Fruit fly (Drosophila melanogaster) whole organism, embryonic: ENCODE data around the gene CG13631.
A peak's percentile ranks its signal among the peaks of the same experiment; 100 is the strongest.

Source experiments
- CG10979 ChIP-seq: fragments of 200-800 bp; sonication (Bioruptor generic); optimal IDR thresholded peaks from 2 replicates; lab custom pipeline; 2018; ENCODE audit warnings: missing biosample characterization, mild to moderate bottlenecking, missing genetic modification characterization, moderate library complexity
- CG11504 ChIP-seq: fragments of 200-800 bp; sonication (Bioruptor generic); optimal IDR thresholded peaks from 3 replicates; lab custom pipeline; 2019; ENCODE audit warnings: missing biosample characterization, mild to moderate bottlenecking, missing genetic modification characterization, moderate library complexity
- CG12071 ChIP-seq: fragments of 200-800 bp; sonication (Bioruptor generic); optimal IDR thresholded peaks from 3 replicates; lab custom pipeline; 2018; ENCODE audit warnings: missing biosample characterization, mild to moderate bottlenecking, missing genetic modification characterization
- CG12236 ChIP-seq: fragments of 200-800 bp; sonication (Bioruptor generic); optimal IDR thresholded peaks from 2 replicates; lab custom pipeline; 2016; ENCODE audit warnings: missing biosample characterization, missing genetic modification characterization
- CG12299 ChIP-seq: fragments of 200-800 bp; sonication (Bioruptor generic); optimal IDR thresholded peaks from 2 replicates; lab custom pipeline; 2018; ENCODE audit warnings: missing biosample characterization, mild to moderate bottlenecking, missing genetic modification characterization
- CG15479 ChIP-seq: fragments of 200-800 bp; sonication (Bioruptor generic); optimal IDR thresholded peaks from 3 replicates; lab custom pipeline; 2019; ENCODE audit warnings: missing biosample characterization, mild to moderate bottlenecking, missing genetic modification characterization, moderate library complexity
- CG15601 ChIP-seq: fragments of 200-800 bp; sonication (Bioruptor generic); optimal IDR thresholded peaks from 3 replicates; lab custom pipeline; 2019; ENCODE audit warnings: missing biosample characterization, mild to moderate bottlenecking, missing genetic modification characterization, moderate library complexity
- CG1603 ChIP-seq: fragments of 200-800 bp; sonication (Bioruptor generic); optimal IDR thresholded peaks from 2 replicates; lab custom pipeline; 2019; ENCODE audit warnings: missing biosample characterization, mild to moderate bottlenecking, missing genetic modification characterization, moderate library complexity
- CG1647 ChIP-seq: fragments of 200-800 bp; sonication (Bioruptor generic); optimal IDR thresholded peaks from 3 replicates; lab custom pipeline; 2016; ENCODE audit warnings: missing biosample characterization, missing genetic modification characterization
- CG16779 ChIP-seq: fragments of 200-800 bp; sonication (Bioruptor generic); IDR thresholded peaks from 2 replicates; pipeline ENCODE4 v1.3.6; 2022; ENCODE audit warnings: missing biosample characterization, missing genetic modification characterization
- CG16813 ChIP-seq: fragments of 200-800 bp; sonication (Bioruptor generic); IDR thresholded peaks from 3 replicates; pipeline ENCODE4 v1.3.6; 2022; ENCODE audit warnings: missing biosample characterization, missing genetic modification characterization; ENCODE audit not compliant: partially characterized antibody
- CG16863 ChIP-seq: fragments of 200-800 bp; sonication (Bioruptor generic); optimal IDR thresholded peaks from 3 replicates; lab custom pipeline; 2016; ENCODE audit warnings: missing biosample characterization, missing genetic modification characterization
- CG2199 ChIP-seq: fragments of 200-800 bp; sonication (Bioruptor generic); IDR thresholded peaks from 3 replicates; pipeline ENCODE4 v1.3.6; 2022; ENCODE audit warnings: missing biosample characterization, missing genetic modification characterization
- CG30020 ChIP-seq: fragments of 200-800 bp; optimal IDR thresholded peaks from 2 replicates; lab custom pipeline; 2019; ENCODE audit warnings: missing biosample characterization, mild to moderate bottlenecking, missing genetic modification characterization, moderate library complexity
- CG31365 ChIP-seq: fragments of 200-800 bp; sonication (Bioruptor generic); optimal IDR thresholded peaks from 2 replicates; lab custom pipeline; 2018; ENCODE audit warnings: missing biosample characterization, mild to moderate bottlenecking, missing genetic modification characterization
- CG34376 ChIP-seq: fragments of 200-800 bp; sonication (Bioruptor generic); optimal IDR thresholded peaks from 2 replicates; lab custom pipeline; 2018; ENCODE audit warnings: missing biosample characterization, mild to moderate bottlenecking, missing genetic modification characterization
- CG4820 ChIP-seq: fragments of 200-800 bp; sonication (Bioruptor generic); optimal IDR thresholded peaks from 3 replicates; lab custom pipeline; 2016; ENCODE audit warnings: missing biosample characterization, missing genetic modification characterization
- CG5245 ChIP-seq: fragments of 200-800 bp; sonication (Bioruptor generic); optimal IDR thresholded peaks from 3 replicates; lab custom pipeline; 2016; ENCODE audit warnings: missing biosample characterization, missing genetic modification characterization
- CG6683 ChIP-seq: fragments of 200-800 bp; sonication (Bioruptor generic); optimal IDR thresholded peaks from 2 replicates; lab custom pipeline; 2017; ENCODE audit warnings: missing biosample characterization, mild to moderate bottlenecking, missing genetic modification characterization, missing genetic modification reagents
- CG7963 ChIP-seq: fragments of 200-800 bp; sonication (Bioruptor generic); IDR thresholded peaks from 3 replicates; pipeline ENCODE4 v1.3.6; 2022; ENCODE audit warnings: missing biosample characterization, missing genetic modification characterization; ENCODE audit not compliant: partially characterized antibody
- CG9817 ChIP-seq: fragments of 200-800 bp; sonication (Bioruptor generic); optimal IDR thresholded peaks from 2 replicates; lab custom pipeline; 2018; ENCODE audit warnings: missing biosample characterization, mild to moderate bottlenecking, missing genetic modification characterization, moderate library complexity
- CG9876 ChIP-seq: fragments of 200-800 bp; sonication (Bioruptor generic); optimal IDR thresholded peaks from 2 replicates; lab custom pipeline; 2016; ENCODE audit warnings: missing biosample characterization, missing genetic modification characterization
- Elba2 ChIP-seq: fragments of 200-800 bp; sonication (Bioruptor generic); optimal IDR thresholded peaks from 3 replicates; lab custom pipeline; 2016; ENCODE audit warnings: missing biosample characterization, missing genetic modification characterization
- Fer1 ChIP-seq: fragments of 200-800 bp; sonication (Bioruptor generic); optimal IDR thresholded peaks from 2 replicates; lab custom pipeline; 2017; ENCODE audit warnings: missing biosample characterization, mild to moderate bottlenecking, missing genetic modification characterization
- Gug ChIP-seq: fragments of 200-800 bp; sonication (Bioruptor generic); IDR thresholded peaks from 4 replicates; pipeline ENCODE4 v1.3.6; 2022; ENCODE audit warnings: missing biosample characterization, missing genetic modification characterization
- Lpt ChIP-seq: fragments of >200 bp; optimal IDR thresholded peaks from 2 replicates; lab custom pipeline; 2018; ENCODE audit warnings: missing biosample characterization, missing genetic modification characterization
- NFAT ChIP-seq: fragments of 200-800 bp; sonication (Bioruptor generic); IDR thresholded peaks from 2 replicates; pipeline ENCODE4 v1.3.6; 2022; ENCODE audit warnings: missing biosample characterization, missing genetic modification characterization
- NK7.1 ChIP-seq: fragments of 200-800 bp; sonication (Bioruptor generic); optimal IDR thresholded peaks from 3 replicates; lab custom pipeline; 2016; ENCODE audit warnings: missing biosample characterization, missing genetic modification characterization
- Optix ChIP-seq: fragments of 200-800 bp; sonication (Bioruptor generic); IDR thresholded peaks from 3 replicates; pipeline ENCODE4 v1.3.6; 2022; ENCODE audit warnings: missing biosample characterization, missing genetic modification characterization
- Six4 ChIP-seq: fragments of 200-800 bp; sonication (Bioruptor generic); optimal IDR thresholded peaks from 2 replicates; lab custom pipeline; 2016; ENCODE audit warnings: missing biosample characterization, missing genetic modification characterization
- Sox102F ChIP-seq: fragments of 200-800 bp; sonication (Bioruptor generic); optimal IDR thresholded peaks from 2 replicates; lab custom pipeline; 2018; ENCODE audit warnings: missing biosample characterization, mild to moderate bottlenecking, missing genetic modification characterization, moderate library complexity
- ap ChIP-seq: fragments of 200-800 bp; sonication (Bioruptor generic); IDR thresholded peaks from 2 replicates; pipeline ENCODE4 v1.3.6; 2022; ENCODE audit warnings: missing biosample characterization, missing genetic modification characterization
- chinmo ChIP-seq: fragments of 200-800 bp; sonication (Bioruptor generic); IDR thresholded peaks from 4 replicates; pipeline ENCODE4 v1.3.6; 2022; ENCODE audit warnings: missing biosample characterization, missing genetic modification characterization; ENCODE audit not compliant: partially characterized antibody
- crc ChIP-seq: fragments of 200-800 bp; sonication (Bioruptor generic); optimal IDR thresholded peaks from 2 replicates; lab custom pipeline; 2016; ENCODE audit warnings: missing biosample characterization, missing genetic modification characterization
- dysf ChIP-seq: fragments of 200-800 bp; sonication (Bioruptor generic); IDR thresholded peaks from 3 replicates; pipeline ENCODE4 v1.3.6; 2022; ENCODE audit warnings: missing biosample characterization, missing genetic modification characterization
- emc ChIP-seq: fragments of 200-800 bp; sonication (Bioruptor generic); optimal IDR thresholded peaks from 2 replicates; lab custom pipeline; 2016; ENCODE audit warnings: missing biosample characterization, missing genetic modification characterization
- esg ChIP-seq: fragments of 200-800 bp; sonication (Bioruptor generic); conservative IDR thresholded peaks from 2 replicates; pipeline ENCODE4 v1.3.6; 2022; ENCODE audit warnings: missing biosample characterization, missing genetic modification characterization
- gem ChIP-seq: fragments of 200-800 bp; sonication (Bioruptor generic); optimal IDR thresholded peaks from 2 replicates; lab custom pipeline; 2019; ENCODE audit warnings: missing biosample characterization, mild to moderate bottlenecking, missing genetic modification characterization, moderate library complexity
- gsb-n ChIP-seq: fragments of 200-800 bp; sonication (Bioruptor generic); optimal IDR thresholded peaks from 3 replicates; lab custom pipeline; 2018; ENCODE audit warnings: missing biosample characterization, mild to moderate bottlenecking, missing genetic modification characterization
- jumu ChIP-seq: fragments of 200-800 bp; sonication (Bioruptor generic); optimal IDR thresholded peaks from 3 replicates; lab custom pipeline; 2016; ENCODE audit warnings: missing biosample characterization, missing genetic modification characterization
- kni ChIP-seq: fragments of 200-800 bp; sonication (Bioruptor generic); optimal IDR thresholded peaks from 3 replicates; lab custom pipeline; 2017; ENCODE audit warnings: mild to moderate bottlenecking, missing biosample characterization, missing genetic modification reagents, missing genetic modification characterization
- lmd ChIP-seq: fragments of 200-800 bp; sonication (Bioruptor generic); IDR thresholded peaks from 2 replicates; pipeline ENCODE4 v1.3.6; 2022; ENCODE audit warnings: missing biosample characterization, missing genetic modification characterization
- pfk ChIP-seq: fragments of 200-800 bp; sonication (Bioruptor generic); optimal IDR thresholded peaks from 2 replicates; lab custom pipeline; 2018; ENCODE audit warnings: missing biosample characterization, mild to moderate bottlenecking, missing genetic modification characterization, moderate library complexity
- pho ChIP-seq: fragments of 200-800 bp; sonication (Bioruptor generic); optimal IDR thresholded peaks from 2 replicates; lab custom pipeline; 2016; ENCODE audit warnings: missing biosample characterization, missing genetic modification characterization
- pros ChIP-seq: fragments of 200-800 bp; sonication (Bioruptor generic); optimal IDR thresholded peaks from 3 replicates; lab custom pipeline; 2019; ENCODE audit warnings: missing biosample characterization, mild to moderate bottlenecking, missing genetic modification characterization, moderate library complexity
- repo ChIP-seq: fragments of 200-800 bp; sonication (Bioruptor generic); optimal IDR thresholded peaks from 2 replicates; lab custom pipeline; 2016; ENCODE audit warnings: missing biosample characterization, missing genetic modification characterization
- stc ChIP-seq: fragments of 200-800 bp; sonication (Bioruptor generic); IDR thresholded peaks from 2 replicates; pipeline ENCODE4 v1.3.6; 2022; ENCODE audit warnings: missing biosample characterization, missing genetic modification characterization
- tap ChIP-seq: fragments of 200-800 bp; optimal IDR thresholded peaks from 3 replicates; lab custom pipeline; 2019; ENCODE audit warnings: missing biosample characterization, mild to moderate bottlenecking, missing genetic modification characterization, moderate library complexity
- tin ChIP-seq: fragments of 200-800 bp; sonication (Bioruptor generic); optimal IDR thresholded peaks from 3 replicates; lab custom pipeline; 2016; ENCODE audit warnings: missing biosample characterization, missing genetic modification characterization
- vfl ChIP-seq: fragments of 200-800 bp; sonication (Bioruptor generic); optimal IDR thresholded peaks from 2 replicates; lab custom pipeline; 2016; ENCODE audit warnings: missing biosample characterization, missing genetic modification characterization

CG13631 gene

dm6 chr3R:24809576-24810279 is 40.6 kb downstream of the CG13631 start (continued):
- TF ChIP-seq CG1603 (tag; lab: Kevin White, UChicago) = no peak
- TF ChIP-seq tin (GFP tag; lab: Kevin White, UChicago) = no peak
- peak; percentile 41 for TF ChIP-seq CG12236
- TF ChIP-seq crc (GFP tag; lab: Kevin White, UChicago) = no peak
- TF ChIP-seq CG16813 (GFP tag; lab: Robert Waterston, UW) = no peak
- no peak for TF ChIP-seq esg (GFP tag; lab: Robert Waterston, UW)
- peak; percentile 13 for TF ChIP-seq CG10979 (tag; lab: Kevin White, UChicago)
- TF ChIP-seq pho (GFP tag; lab: Kevin White, UChicago) = no peak
- TF ChIP-seq emc (GFP tag; lab: Kevin White, UChicago) = no peak
- TF ChIP-seq jumu (GFP tag; lab: Kevin White, UChicago) = no peak
- no peak for TF ChIP-seq Gug (GFP tag; lab: Robert Waterston, UW)
- TF ChIP-seq Fer1 (GFP tag; lab: Kevin White, UChicago) = peak; percentile 72
- no peak for TF ChIP-seq CG5245 (GFP tag; lab: Kevin White, UChicago)
- TF ChIP-seq Elba2 = no peak
- no peak for TF ChIP-seq pfk (GFP tag; lab: Kevin White, UChicago)
- 0 out of 4 replicates have a peak, but pooled peaks have one; percentile 21 for TF ChIP-seq chinmo (GFP tag; lab: Robert Waterston, UW)
- TF ChIP-seq CG16863 (GFP tag; lab: Kevin White, UChicago) = no peak
- no peak for TF ChIP-seq dysf (GFP tag; lab: Robert Waterston, UW)
- no peak for TF ChIP-seq Sox102F (GFP tag; lab: Kevin White, UChicago)
- peak; percentile 9 for TF ChIP-seq Six4 (GFP tag; lab: Kevin White, UChicago)
- TF ChIP-seq Optix (GFP tag; lab: Robert Waterston, UW) = no peak
- TF ChIP-seq CG1647 = no peak
- TF ChIP-seq CG2199 (GFP tag; lab: Robert Waterston, UW) = no peak
- TF ChIP-seq repo (GFP tag; lab: Kevin White, UChicago) = no peak
- no peak for TF ChIP-seq gsb-n (tag; lab: Kevin White, UChicago)
- TF ChIP-seq CG34376 = peak; percentile 83
- no peak for TF ChIP-seq CG4820 (GFP tag; lab: Kevin White, UChicago)
- TF ChIP-seq CG15601 = no peak
- peak; percentile 43 for TF ChIP-seq CG6683
- TF ChIP-seq CG11504 (tag; lab: Kevin White, UChicago) = no peak
- TF ChIP-seq CG16779 (GFP tag; lab: Robert Waterston, UW) = no peak
- peak; percentile 62 for TF ChIP-seq kni (GFP tag; lab: Kevin White, UChicago)
- no peak for TF ChIP-seq tap (tag; lab: Kevin White, UChicago)
- TF ChIP-seq CG12071 (GFP tag; lab: Kevin White, UChicago) = peak; percentile 59
- peak; percentile 9 for TF ChIP-seq CG9817 (tag; lab: Kevin White, UChicago)
- TF ChIP-seq pros = no peak
- peak; percentile 45 for TF ChIP-seq CG31365 (tag; lab: Kevin White, UChicago)
- TF ChIP-seq lmd = no peak
- no peak for TF ChIP-seq NK7.1
- no peak for TF ChIP-seq gem
- no peak for TF ChIP-seq CG30020 (tag; lab: Kevin White, UChicago)
- TF ChIP-seq CG7963 (GFP tag; lab: Robert Waterston, UW) = no peak
- TF ChIP-seq vfl (GFP tag; lab: Kevin White, UChicago) = no peak
- no peak for TF ChIP-seq ap (GFP tag; lab: Robert Waterston, UW)
- no peak for TF ChIP-seq Lpt (GFP tag; lab: Kevin White, UChicago)
- no peak for TF ChIP-seq stc (GFP tag; lab: Robert Waterston, UW)
- no peak for TF ChIP-seq CG9876 (GFP tag; lab: Kevin White, UChicago)
- no peak for TF ChIP-seq NFAT (GFP tag; lab: Robert Waterston, UW)
- TF ChIP-seq CG12299 (tag; lab: Kevin White, UChicago) = peak; percentile 65
- TF ChIP-seq CG15479 (GFP tag; lab: Kevin White, UChicago) = no peak
